Fruit fly (Drosophila melanogaster) whole organism, adult: ENCODE measurements around the gene Ran-like.

Experiments used
- CG11617 ChIP-seq: fragments of 200-800 bp; sonication (Bioruptor generic); optimal IDR thresholded peaks from 2 replicates; lab custom pipeline; 2017; ENCODE audit warnings: mild to moderate bottlenecking, missing biosample characterization, missing genetic modification reagents, missing genetic modification characterization
- CG12768 ChIP-seq: fragments of 200-800 bp; sonication (Bioruptor generic); optimal IDR thresholded peaks from 2 replicates; lab custom pipeline; 2017; ENCODE audit warnings: missing biosample characterization, missing genetic modification characterization, mild to moderate bottlenecking, moderate library complexity, missing genetic modification reagents
- CG14711 ChIP-seq: fragments of 200-800 bp; sonication (Bioruptor generic); optimal IDR thresholded peaks from 2 replicates; lab custom pipeline; 2018; ENCODE audit warnings: missing biosample characterization, mild to moderate bottlenecking, missing genetic modification characterization, moderate library complexity
- CG1620 ChIP-seq: fragments of 200-800 bp; sonication (Bioruptor generic); optimal IDR thresholded peaks from 2 replicates; lab custom pipeline; 2016; ENCODE audit warnings: missing biosample characterization, missing genetic modification characterization
- CG33017 ChIP-seq: fragments of 200-800 bp; sonication (Bioruptor generic); optimal IDR thresholded peaks from 2 replicates; lab custom pipeline; 2018; ENCODE audit warnings: missing biosample characterization, mild to moderate bottlenecking, missing genetic modification characterization, moderate library complexity
- CG5204 ChIP-seq: fragments of 200-800 bp; sonication (Bioruptor generic); optimal IDR thresholded peaks from 2 replicates; lab custom pipeline; 2016; ENCODE audit warnings: missing biosample characterization, missing genetic modification characterization
- CG7045 ChIP-seq: fragments of 200-800 bp; sonication (Bioruptor generic); optimal IDR thresholded peaks from 2 replicates; lab custom pipeline; 2017; ENCODE audit warnings: missing biosample characterization, mild to moderate bottlenecking, missing genetic modification characterization
- CG7101 ChIP-seq: fragments of 200-800 bp; sonication (Bioruptor generic); optimal IDR thresholded peaks from 2 replicates; lab custom pipeline; 2018; ENCODE audit warnings: missing biosample characterization, mild to moderate bottlenecking, missing genetic modification characterization, moderate library complexity
- Clk ChIP-seq: fragments of 200-800 bp; sonication (Bioruptor generic); optimal IDR thresholded peaks from 2 replicates; lab custom pipeline; 2017; ENCODE audit warnings: missing biosample characterization, missing genetic modification characterization
- Crg-1 ChIP-seq: fragments of 200-800 bp; sonication (Bioruptor generic); optimal IDR thresholded peaks from 2 replicates; lab custom pipeline; 2016; ENCODE audit warnings: missing biosample characterization, missing genetic modification characterization
- Hr96 ChIP-seq: fragments of 200-800 bp; sonication (Bioruptor generic); optimal IDR thresholded peaks from 2 replicates; lab custom pipeline; 2016; ENCODE audit warnings: missing biosample characterization, missing genetic modification characterization
- Mnt ChIP-seq: fragments of 200-800 bp; sonication (Bioruptor generic); optimal IDR thresholded peaks from 2 replicates; lab custom pipeline; 2016; ENCODE audit warnings: missing biosample characterization, mild to moderate bottlenecking, missing genetic modification characterization
- bab1 ChIP-seq: fragments of 200-800 bp; sonication (Bioruptor generic); optimal IDR thresholded peaks from 3 replicates; lab custom pipeline; 2019; ENCODE audit warnings: missing biosample characterization, mild to moderate bottlenecking, missing genetic modification characterization, moderate library complexity
- cic ChIP-seq: fragments of 200-800 bp; sonication (Bioruptor generic); optimal IDR thresholded peaks from 2 replicates; lab custom pipeline; 2017; ENCODE audit warnings: missing biosample characterization, mild to moderate bottlenecking, missing genetic modification characterization, moderate library complexity
- cnc ChIP-seq, 2 experiments: fragments of >200 bp; optimal IDR thresholded peaks; 2 replicates each; lab custom pipeline; 2017
- kay ChIP-seq: fragments of 200-800 bp; sonication (Bioruptor generic); peaks from one replicate; lab custom pipeline; 2016; ENCODE audit warnings: missing biosample characterization, missing genetic modification characterization, borderline replicate concordance
- ovo ChIP-seq: fragments of 200-800 bp; sonication (Bioruptor generic); optimal IDR thresholded peaks from 2 replicates; lab custom pipeline; 2016; ENCODE audit warnings: missing biosample characterization, missing genetic modification characterization
- pad ChIP-seq: fragments of 200-800 bp; sonication (Bioruptor generic); optimal IDR thresholded peaks from 3 replicates; lab custom pipeline; 2017; ENCODE audit warnings: missing biosample characterization, missing genetic modification characterization, mild to moderate bottlenecking, moderate library complexity, missing genetic modification reagents
- tj ChIP-seq: fragments of 200-800 bp; sonication (Bioruptor generic); optimal IDR thresholded peaks from 3 replicates; lab custom pipeline; 2017; ENCODE audit warnings: missing biosample characterization, mild to moderate bottlenecking, missing genetic modification characterization, moderate library complexity
- toe ChIP-seq: fragments of 200-800 bp; sonication (Bioruptor generic); optimal IDR thresholded peaks from 2 replicates; lab custom pipeline; 2016; ENCODE audit warnings: missing biosample characterization, missing genetic modification characterization

The Ran-like gene

DNA sequence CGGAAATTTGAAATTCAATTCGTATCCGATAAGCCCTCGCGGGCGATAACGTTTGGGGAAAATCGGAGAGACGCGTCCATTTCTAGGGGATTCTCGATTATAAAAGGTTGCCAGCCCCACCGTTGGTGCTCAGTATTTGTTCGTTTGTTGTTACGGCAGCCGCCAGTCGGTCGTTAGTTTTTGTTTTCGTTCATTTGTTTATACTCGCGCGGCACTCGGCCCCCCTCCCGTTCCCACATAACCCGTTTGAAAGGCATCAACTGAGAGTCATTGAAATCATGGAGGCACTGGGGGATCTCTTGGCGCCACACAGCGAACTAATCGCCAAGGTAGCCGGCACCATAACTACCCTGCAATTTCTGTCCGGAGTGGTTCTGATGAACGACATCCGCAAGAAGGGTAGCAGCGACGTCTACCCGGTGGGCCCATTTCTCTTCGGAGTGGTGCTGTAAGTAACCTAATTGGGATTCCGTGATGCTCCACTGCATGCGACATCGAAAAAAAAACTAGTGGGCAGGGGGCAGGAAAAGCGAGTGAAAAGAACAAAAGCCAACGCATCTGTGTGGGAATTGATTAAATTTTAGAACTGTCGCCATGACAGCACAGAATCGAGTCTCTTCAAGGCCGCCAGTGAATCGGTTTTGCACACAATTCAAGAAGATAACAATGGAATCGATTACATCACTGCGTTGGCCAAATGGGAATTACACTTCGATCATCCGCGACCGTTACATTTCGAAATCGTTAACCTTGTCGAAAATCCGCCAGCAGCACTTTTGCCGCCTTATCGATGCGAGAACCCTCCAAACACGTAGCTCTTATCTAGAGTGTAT is 15.8 kb upstream of the Ran-like start, which contains the start of gene CG7272:
TSS of gene CG7272 (plus strand) at position 126 of the 833 bp plus-strand sequence.
- no peak for TF ChIP-seq Hr96 (GFP tag; lab: Kevin White, UChicago)
- TF ChIP-seq CG5204 (GFP tag; lab: Kevin White, UChicago), result no peak
- TF ChIP-seq CG7101 (tag; lab: Kevin White, UChicago), result peak; percentile 22
- no peak for TF ChIP-seq tj
- no peak for TF ChIP-seq pad (GFP tag; lab: Kevin White, UChicago)
- TF ChIP-seq CG1620 (GFP tag; lab: Kevin White, UChicago), result no peak
- TF ChIP-seq bab1 (GFP tag; lab: Kevin White, UChicago), result no peak
- TF ChIP-seq Clk, result no peak
- TF ChIP-seq toe, result no peak
- peak; percentile 16 for TF ChIP-seq CG11617
- no peak for TF ChIP-seq ovo (GFP tag; lab: Kevin White, UChicago)
- TF ChIP-seq CG14711 (tag; lab: Kevin White, UChicago), result no peak
- TF ChIP-seq Mnt, result peak; percentile 74
- TF ChIP-seq Crg-1, result peak; percentile 0
- peak; percentile 82 for TF ChIP-seq cic
- no peak for TF ChIP-seq kay (GFP tag; lab: Kevin White, UChicago)
- TF ChIP-seq cnc (optimal IDR thresholded peaks at IDR 0.05; lab: Kevin White, UChicago), result peak in 1 of 2 experiments; percentile 63
- no peak for TF ChIP-seq CG7045
- peak; percentile 21 for TF ChIP-seq CG33017 (tag; lab: Kevin White, UChicago)
- TF ChIP-seq CG12768 (GFP tag; lab: Kevin White, UChicago), result peak; percentile 43

DNA sequence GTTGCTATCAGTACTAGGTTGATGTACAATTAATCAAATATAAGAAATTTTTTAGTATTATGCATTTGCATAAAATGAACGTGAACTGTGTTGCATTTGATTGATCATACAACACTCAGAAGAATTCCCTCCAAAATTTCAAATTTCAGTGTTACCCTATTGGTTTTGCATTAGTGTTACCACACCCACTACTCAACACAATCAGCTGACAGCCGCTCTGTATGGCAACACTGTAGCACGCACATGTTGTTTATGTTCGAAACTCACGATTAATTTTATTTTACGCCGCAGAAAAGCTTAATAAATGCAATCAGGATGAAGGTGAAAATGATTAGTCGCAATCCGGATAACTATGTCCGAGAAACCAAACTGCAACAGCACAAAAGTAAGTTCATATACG is 13.5 kb upstream of the Ran-like start, which contains the start of gene CG7275:
TSS of gene CG7275 (plus strand) at position 215 of the 400 bp plus-strand sequence.
- TF ChIP-seq tj (no peak), Hr96 (GFP tag; lab: Kevin White, UChicago) (no peak), cic (peak; percentile 50), CG7101 (tag; lab: Kevin White, UChicago) (no peak), bab1 (GFP tag; lab: Kevin White, UChicago) (peak; percentile 88), CG33017 (tag; lab: Kevin White, UChicago) (no peak), CG5204 (GFP tag; lab: Kevin White, UChicago) (no peak), ovo (GFP tag; lab: Kevin White, UChicago) (no peak), Crg-1 (no peak), CG11617 (no peak), Mnt (peak; percentile 97), Clk (no peak)

DNA sequence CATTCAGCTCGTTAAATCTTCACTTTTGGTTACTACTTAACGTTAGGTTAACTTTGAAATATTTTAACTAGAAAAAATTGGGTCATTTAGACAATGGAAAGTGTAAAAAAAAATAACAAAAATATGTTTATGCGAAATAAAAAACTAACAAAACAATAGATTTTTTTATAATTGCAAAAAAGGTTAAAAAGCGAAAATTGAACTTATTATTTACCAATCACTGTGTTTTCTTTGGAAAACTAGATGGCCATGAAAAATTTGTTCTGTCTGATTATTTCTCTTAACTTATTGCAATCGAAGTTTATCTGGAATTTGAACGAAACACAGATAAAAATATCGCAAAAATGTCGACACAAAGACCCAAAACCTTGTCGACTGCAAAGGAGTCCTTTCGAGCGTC is 12.7 kb upstream of the Ran-like start, which contains the start of gene CG7276:
TSS of gene CG7276 (plus strand) at position 301 of the 400 bp plus-strand sequence.
- TF ChIP-seq Clk, result no peak
- TF ChIP-seq CG1620 (GFP tag; lab: Kevin White, UChicago), result no peak
- TF ChIP-seq toe, result no peak
- TF ChIP-seq bab1 (GFP tag; lab: Kevin White, UChicago), result no peak
- TF ChIP-seq Hr96 (GFP tag; lab: Kevin White, UChicago), result no peak
- no peak for TF ChIP-seq kay (GFP tag; lab: Kevin White, UChicago)
- no peak for TF ChIP-seq CG7101 (tag; lab: Kevin White, UChicago)
- no peak for TF ChIP-seq CG14711 (tag; lab: Kevin White, UChicago)
- TF ChIP-seq Crg-1, result no peak
- no peak for TF ChIP-seq cnc (optimal IDR thresholded peaks at IDR 0.05; lab: Kevin White, UChicago)
- no peak for TF ChIP-seq ovo (GFP tag; lab: Kevin White, UChicago)
- TF ChIP-seq CG33017 (tag; lab: Kevin White, UChicago), result no peak
- no peak for TF ChIP-seq CG12768 (GFP tag; lab: Kevin White, UChicago)

DNA sequence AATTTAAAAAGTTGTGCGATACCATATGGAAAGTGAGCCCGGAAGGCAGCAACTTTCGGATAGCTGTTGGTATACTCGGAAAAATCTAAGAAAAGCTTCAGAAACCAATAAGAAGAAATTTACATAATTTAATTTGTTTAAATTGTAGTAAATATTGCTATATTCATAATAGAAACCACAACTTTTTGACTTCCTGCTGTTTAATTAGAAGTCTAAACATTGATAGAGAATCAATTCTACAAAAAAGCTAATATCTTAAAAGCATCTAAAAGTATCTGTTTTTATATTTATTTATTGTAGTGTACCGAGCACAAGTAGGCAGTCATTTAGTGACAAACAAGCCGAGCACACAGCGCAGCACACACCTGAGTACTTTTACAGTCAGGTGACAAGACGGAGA is 11.1 kb upstream of the Ran-like start, which contains the start of gene CG13455:
TSS of gene CG13455 (plus strand) at position 301 of the 400 bp plus-strand sequence.
- TF ChIP-seq CG7101 (tag; lab: Kevin White, UChicago) (no peak), cnc (optimal IDR thresholded peaks at IDR 0.05; lab: Kevin White, UChicago) (no peak), CG11617 (no peak), CG1620 (GFP tag; lab: Kevin White, UChicago) (no peak), Mnt (no peak), CG5204 (GFP tag; lab: Kevin White, UChicago) (no peak), CG7045 (no peak), Hr96 (GFP tag; lab: Kevin White, UChicago) (no peak)

DNA sequence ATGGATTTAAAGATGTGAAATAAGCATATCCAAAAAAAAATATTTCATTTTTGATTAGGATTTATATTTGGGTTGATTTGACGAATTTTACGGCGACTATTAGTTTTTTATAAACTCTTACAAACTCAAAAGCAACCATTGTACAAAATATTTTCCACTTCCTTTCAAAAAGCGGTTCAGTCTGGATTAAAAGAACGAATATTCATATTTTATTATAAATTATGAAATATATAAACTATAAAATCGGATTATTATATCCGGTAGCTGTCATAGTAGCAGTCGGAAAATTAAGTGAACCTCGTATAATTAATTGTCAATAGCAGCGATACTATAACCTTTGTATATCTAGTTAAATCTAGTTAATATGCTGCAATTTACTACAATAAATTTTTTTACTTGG is 10.2 kb upstream of the Ran-like start, which contains the start of gene CG12355:
TSS of gene CG12355 (minus strand) at position 101 of the 400 bp plus-strand sequence.
- TF ChIP-seq CG12768 (GFP tag; lab: Kevin White, UChicago), result no peak
- no peak for TF ChIP-seq Mnt
- TF ChIP-seq cnc (optimal IDR thresholded peaks at IDR 0.05; lab: Kevin White, UChicago), result no peak
- no peak for TF ChIP-seq pad (GFP tag; lab: Kevin White, UChicago)
- no peak for TF ChIP-seq Hr96 (GFP tag; lab: Kevin White, UChicago)
- TF ChIP-seq CG14711 (tag; lab: Kevin White, UChicago), result no peak
- TF ChIP-seq tj, result no peak
- TF ChIP-seq CG7101 (tag; lab: Kevin White, UChicago), result no peak
- TF ChIP-seq cic, result no peak
- no peak for TF ChIP-seq CG33017 (tag; lab: Kevin White, UChicago)
- TF ChIP-seq Clk, result no peak
- no peak for TF ChIP-seq ovo (GFP tag; lab: Kevin White, UChicago)
- no peak for TF ChIP-seq Crg-1
- no peak for TF ChIP-seq toe
- TF ChIP-seq kay (GFP tag; lab: Kevin White, UChicago), result no peak
